Fruit fly (Drosophila melanogaster) whole organism, embryonic: ENCODE results near the gene CG33307.
A peak's percentile ranks its signal among the peaks of the same experiment; 100 is the strongest.

Experiments
- Asciz ChIP-seq: fragments of 200-800 bp; sonication (Bioruptor generic); optimal IDR thresholded peaks from 2 replicates; lab custom pipeline; 2017; ENCODE audit warnings: missing biosample characterization, mild to moderate bottlenecking, missing genetic modification characterization, missing genetic modification reagents
- Awh ChIP-seq: fragments of 200-800 bp; sonication (Bioruptor generic); IDR thresholded peaks from 2 replicates; pipeline ENCODE4, ENCODE4 v1.3.6; 2022; ENCODE audit warnings: missing biosample characterization, missing genetic modification characterization
- CG10209 ChIP-seq: fragments of 200-800 bp; sonication (Bioruptor generic); optimal IDR thresholded peaks from 3 replicates; lab custom pipeline; 2017; ENCODE audit warnings: missing biosample characterization, mild to moderate bottlenecking, missing genetic modification characterization, missing genetic modification reagents
- CG10321 ChIP-seq: fragments of 200-800 bp; sonication (Bioruptor generic); IDR thresholded peaks from 2 replicates; pipeline ENCODE4 v1.3.6; 2022; ENCODE audit warnings: missing biosample characterization, missing genetic modification characterization
- CG10543 ChIP-seq: fragments of 200-800 bp; sonication (Bioruptor generic); optimal IDR thresholded peaks from 3 replicates; lab custom pipeline; 2017; ENCODE audit warnings: missing biosample characterization, mild to moderate bottlenecking, missing genetic modification characterization, moderate library complexity
- CG11504 ChIP-seq: fragments of 200-800 bp; sonication (Bioruptor generic); optimal IDR thresholded peaks from 3 replicates; lab custom pipeline; 2019; ENCODE audit warnings: missing biosample characterization, mild to moderate bottlenecking, missing genetic modification characterization, moderate library complexity
- CG12071 ChIP-seq: fragments of 200-800 bp; sonication (Bioruptor generic); optimal IDR thresholded peaks from 3 replicates; lab custom pipeline; 2018; ENCODE audit warnings: missing biosample characterization, mild to moderate bottlenecking, missing genetic modification characterization
- CG13296 ChIP-seq: fragments of 200-800 bp; sonication (Bioruptor generic); optimal IDR thresholded peaks from 3 replicates; lab custom pipeline; 2018; ENCODE audit warnings: missing biosample characterization, mild to moderate bottlenecking, missing genetic modification characterization
- CG14441 ChIP-seq: fragments of 200-800 bp; sonication (Bioruptor generic); IDR thresholded peaks from 2 replicates; pipeline ENCODE4 v1.3.6; 2022; ENCODE audit warnings: missing biosample characterization, missing genetic modification characterization
- CG15601 ChIP-seq: fragments of 200-800 bp; sonication (Bioruptor generic); optimal IDR thresholded peaks from 3 replicates; lab custom pipeline; 2019; ENCODE audit warnings: missing biosample characterization, mild to moderate bottlenecking, missing genetic modification characterization, moderate library complexity
- CG1603 ChIP-seq: fragments of 200-800 bp; sonication (Bioruptor generic); optimal IDR thresholded peaks from 2 replicates; lab custom pipeline; 2019; ENCODE audit warnings: missing biosample characterization, mild to moderate bottlenecking, missing genetic modification characterization, moderate library complexity
- CG17359 ChIP-seq: fragments of 200-800 bp; sonication (Bioruptor generic); optimal IDR thresholded peaks from 3 replicates; lab custom pipeline; 2018; ENCODE audit warnings: missing biosample characterization, mild to moderate bottlenecking, missing genetic modification characterization, moderate library complexity
- CG1792 ChIP-seq: fragments of 200-800 bp; sonication (Bioruptor generic); optimal IDR thresholded peaks from 2 replicates; lab custom pipeline; 2016; ENCODE audit warnings: missing biosample characterization, missing genetic modification characterization
- CG18262 ChIP-seq: fragments of 200-800 bp; optimal IDR thresholded peaks from 3 replicates; lab custom pipeline; 2019; ENCODE audit warnings: missing biosample characterization, mild to moderate bottlenecking, missing genetic modification characterization, moderate library complexity
- CG18476 ChIP-seq: fragments of 200-800 bp; sonication (Bioruptor generic); optimal IDR thresholded peaks from 2 replicates; lab custom pipeline; 2016; ENCODE audit warnings: missing biosample characterization, mild to moderate bottlenecking, missing genetic modification characterization
- CG2678 ChIP-seq: fragments of 200-800 bp; sonication (Bioruptor generic); optimal IDR thresholded peaks from 3 replicates; lab custom pipeline; 2019; ENCODE audit warnings: missing biosample characterization, mild to moderate bottlenecking, missing genetic modification characterization, moderate library complexity
- CG3281 ChIP-seq: fragments of 200-800 bp; sonication (Bioruptor generic); optimal IDR thresholded peaks from 3 replicates; lab custom pipeline; 2017; ENCODE audit warnings: missing biosample characterization, mild to moderate bottlenecking, missing genetic modification characterization
- CG4360 ChIP-seq: fragments of 200-800 bp; sonication (Bioruptor generic); IDR thresholded peaks from 2 replicates; pipeline ENCODE4 v1.3.6; 2022; ENCODE audit warnings: missing biosample characterization, missing genetic modification characterization
- CG7839 ChIP-seq: fragments of 200-800 bp; sonication (Bioruptor generic); optimal IDR thresholded peaks from 3 replicates; lab custom pipeline; 2018; ENCODE audit warnings: missing biosample characterization, mild to moderate bottlenecking, missing genetic modification characterization, moderate library complexity
- D19A ChIP-seq: fragments of 200-800 bp; optimal IDR thresholded peaks from 3 replicates; lab custom pipeline; 2019; ENCODE audit warnings: missing biosample characterization, mild to moderate bottlenecking, missing genetic modification characterization, moderate library complexity
- Dbx ChIP-seq: fragments of 200-800 bp; sonication (Bioruptor generic); IDR thresholded peaks from 3 replicates; pipeline ENCODE4 v1.3.6; 2022; ENCODE audit warnings: missing biosample characterization, missing genetic modification characterization
- Hmr ChIP-seq: fragments of 200-800 bp; sonication (Bioruptor generic); optimal IDR thresholded peaks from 3 replicates; lab custom pipeline; 2017; ENCODE audit warnings: mild to moderate bottlenecking, missing biosample characterization, missing genetic modification reagents, missing genetic modification characterization
- NK7.1 ChIP-seq: fragments of 200-800 bp; sonication (Bioruptor generic); optimal IDR thresholded peaks from 3 replicates; lab custom pipeline; 2016; ENCODE audit warnings: missing biosample characterization, missing genetic modification characterization
- Nf-YB ChIP-seq: fragments of 200-800 bp; sonication (Bioruptor generic); optimal IDR thresholded peaks from 3 replicates; lab custom pipeline; 2019; ENCODE audit warnings: missing biosample characterization, mild to moderate bottlenecking, missing genetic modification characterization, moderate library complexity
- PHDP ChIP-seq: fragments of 200-800 bp; sonication (Bioruptor generic); optimal IDR thresholded peaks from 3 replicates; lab custom pipeline; 2018; ENCODE audit warnings: missing biosample characterization, mild to moderate bottlenecking, missing genetic modification characterization, moderate library complexity
- Rfx ChIP-seq: fragments of 200-800 bp; sonication (Bioruptor generic); IDR thresholded peaks from 2 replicates; pipeline ENCODE4 v1.3.6; 2022; ENCODE audit warnings: missing biosample characterization, missing genetic modification characterization
- Xbp1 ChIP-seq: fragments of 200-800 bp; sonication (Bioruptor generic); optimal IDR thresholded peaks from 3 replicates; lab custom pipeline; 2016; ENCODE audit warnings: missing biosample characterization, mild to moderate bottlenecking, missing genetic modification characterization
- ci ChIP-seq: fragments of 200-800 bp; sonication (Bioruptor generic); IDR thresholded peaks from 3 replicates; pipeline ENCODE4 v1.3.6; 2022; ENCODE audit warnings: missing biosample characterization, missing genetic modification characterization
- dysf ChIP-seq: fragments of 200-800 bp; sonication (Bioruptor generic); IDR thresholded peaks from 3 replicates; pipeline ENCODE4 v1.3.6; 2022; ENCODE audit warnings: missing biosample characterization, missing genetic modification characterization
- emc ChIP-seq: fragments of 200-800 bp; sonication (Bioruptor generic); optimal IDR thresholded peaks from 2 replicates; lab custom pipeline; 2016; ENCODE audit warnings: missing biosample characterization, missing genetic modification characterization
- ems ChIP-seq: fragments of 200-800 bp; sonication (Bioruptor generic); optimal IDR thresholded peaks from 3 replicates; lab custom pipeline; 2016; ENCODE audit warnings: missing biosample characterization, missing genetic modification characterization
- fd102C ChIP-seq: fragments of 200-800 bp; sonication (Bioruptor generic); optimal IDR thresholded peaks from 2 replicates; lab custom pipeline; 2018; ENCODE audit warnings: missing biosample characterization, mild to moderate bottlenecking, missing genetic modification characterization, moderate library complexity
- gce ChIP-seq: fragments of 200-800 bp; sonication (Bioruptor generic); IDR thresholded peaks from 3 replicates; pipeline ENCODE4 v1.3.6; 2022; ENCODE audit warnings: missing biosample characterization, missing genetic modification characterization
- grau ChIP-seq: fragments of 200-800 bp; optimal IDR thresholded peaks from 3 replicates; lab custom pipeline; 2019; ENCODE audit warnings: missing biosample characterization, mild to moderate bottlenecking, missing genetic modification characterization, moderate library complexity
- jigr1 ChIP-seq: fragments of 200-800 bp; sonication (Bioruptor generic); IDR thresholded peaks from 3 replicates; pipeline ENCODE4 v1.3.6; 2022; ENCODE audit warnings: missing biosample characterization, missing genetic modification characterization
- mam ChIP-seq: fragments of 200-800 bp; sonication (Bioruptor generic); optimal IDR thresholded peaks from 3 replicates; lab custom pipeline; 2016; ENCODE audit warnings: missing biosample characterization, missing genetic modification characterization
- org-1 ChIP-seq: fragments of 200-800 bp; sonication (Bioruptor generic); optimal IDR thresholded peaks from 2 replicates; lab custom pipeline; 2017; ENCODE audit warnings: missing biosample characterization, missing genetic modification characterization
- otp ChIP-seq: fragments of 200-800 bp; sonication (Bioruptor generic); IDR thresholded peaks from 3 replicates; pipeline ENCODE4, ENCODE4 v1.3.6; 2022; ENCODE audit warnings: missing biosample characterization, missing genetic modification characterization
- psq ChIP-seq: fragments of 200-800 bp; sonication (Bioruptor generic); optimal IDR thresholded peaks from 2 replicates; lab custom pipeline; 2017; ENCODE audit warnings: missing biosample characterization, missing genetic modification characterization
- row ChIP-seq: fragments of 200-800 bp; sonication (Bioruptor generic); IDR thresholded peaks from 3 replicates; pipeline ENCODE4 v1.3.6; 2022; ENCODE audit warnings: missing biosample characterization, missing genetic modification characterization
- salm ChIP-seq: fragments of 200-800 bp; sonication (Bioruptor generic); optimal IDR thresholded peaks from 2 replicates; lab custom pipeline; 2018; ENCODE audit warnings: missing biosample characterization, mild to moderate bottlenecking, missing genetic modification characterization
- sc ChIP-seq, 3 experiments: fragments of >200 bp in 2 of 3; fragments of 200-800 bp in 1 of 3; sonication (Bioruptor generic) in 1 of 3; optimal IDR thresholded peaks; 2 replicates in 2 of 3; 3 replicates in 1 of 3; lab custom pipeline; 2017; ENCODE audit warnings: mild to moderate bottlenecking in 1 of 3, missing biosample characterization in 1 of 3, missing genetic modification characterization in 1 of 3, missing genetic modification reagents in 1 of 3
- scrt ChIP-seq: fragments of 200-800 bp; sonication (Bioruptor generic); optimal IDR thresholded peaks from 2 replicates; lab custom pipeline; 2018; ENCODE audit warnings: missing biosample characterization, mild to moderate bottlenecking, missing genetic modification characterization, moderate library complexity
- slbo ChIP-seq: fragments of 200-800 bp; sonication (Bioruptor generic); IDR thresholded peaks from 2 replicates; pipeline ENCODE4 v1.3.6; 2022; ENCODE audit warnings: missing biosample characterization, missing genetic modification characterization
- stc ChIP-seq: fragments of 200-800 bp; sonication (Bioruptor generic); IDR thresholded peaks from 2 replicates; pipeline ENCODE4 v1.3.6; 2022; ENCODE audit warnings: missing biosample characterization, missing genetic modification characterization
- stwl ChIP-seq: fragments of 200-800 bp; sonication (Bioruptor generic); optimal IDR thresholded peaks from 3 replicates; lab custom pipeline; 2018; ENCODE audit warnings: missing biosample characterization, mild to moderate bottlenecking, missing genetic modification characterization, moderate library complexity
- unc-4 ChIP-seq: fragments of 200-800 bp; sonication (Bioruptor generic); IDR thresholded peaks from 2 replicates; pipeline ENCODE4 v1.3.6; 2022; ENCODE audit warnings: missing biosample characterization, missing genetic modification characterization; ENCODE audit not compliant: partially characterized antibody
- vnd ChIP-seq: fragments of 200-800 bp; sonication (Bioruptor generic); IDR thresholded peaks from 3 replicates; pipeline ENCODE4 v1.3.6; 2022; ENCODE audit warnings: missing biosample characterization, missing genetic modification characterization; ENCODE audit not compliant: partially characterized antibody

Gene CG33307

dm6 chr2L:13838647-13839390, 2.5 kb downstream of the CG33307 start (continued):
- TF ChIP-seq otp (GFP tag; lab: Robert Waterston, UW) (peak; percentile 5; the same call in 1 of the 3 replicates), grau (tag; lab: Kevin White, UChicago) (peak; percentile 40), D19A (tag; lab: Kevin White, UChicago) (peak; percentile 80), scrt (GFP tag; lab: Kevin White, UChicago) (peak; percentile 17), ci (0 out of 3 replicates have a peak, but pooled peaks have one; percentile 24), dysf (GFP tag; lab: Robert Waterston, UW) (peak; percentile 57; the same call in 1 of the 3 replicates), org-1 (GFP tag; lab: Kevin White, UChicago) (no peak), NK7.1 (GFP tag; lab: Kevin White, UChicago) (peak; percentile 4), Nf-YB (GFP tag; lab: Kevin White, UChicago) (no peak), CG14441 (peak; percentile 19; the same call in 1 of the 2 replicates), stwl (tag; lab: Kevin White, UChicago) (no peak), Awh (GFP tag; lab: Robert Waterston, UW) (peak; percentile 68; the same call in 1 of the 2 replicates), CG12071 (peak; percentile 5), psq (GFP tag; lab: Kevin White, UChicago) (no peak), CG18476 (GFP tag; lab: Kevin White, UChicago) (peak; percentile 16), vnd (no peak), gce (0 out of 3 replicates have a peak, but pooled peaks have one; percentile 15), CG4360 (GFP tag; lab: Robert Waterston, UW) (peak; percentile 78), Asciz (GFP tag; lab: Kevin White, UChicago) (peak; percentile 4), CG7839 (tag; lab: Kevin White, UChicago) (peak; percentile 22), CG17359 (tag; lab: Kevin White, UChicago) (peak; percentile 33), Rfx (peak; percentile 36), CG1792 (GFP tag; lab: Kevin White, UChicago) (peak; percentile 5), ems (GFP tag; lab: Kevin White, UChicago) (peak; percentile 13), CG1603 (tag; lab: Kevin White, UChicago) (peak; percentile 43), CG15601 (peak; percentile 9), sc (optimal IDR thresholded peaks at IDR 0.05; lab: Kevin White, UChicago) (no peak), sc (GFP tag; optimal IDR thresholded peaks at IDR 0.05; lab: Kevin White, UChicago) (peak; percentile 16), salm (tag; lab: Kevin White, UChicago) (peak; percentile 22), CG10321 (GFP tag; lab: Robert Waterston, UW) (no peak), Hmr (peak; percentile 18), row (peak; percentile 53), CG11504 (tag; lab: Kevin White, UChicago) (peak; percentile 39), emc (GFP tag; lab: Kevin White, UChicago) (no peak), jigr1 (no peak), CG2678 (tag; lab: Kevin White, UChicago) (peak; percentile 66), CG10209 (GFP tag; lab: Kevin White, UChicago) (peak; percentile 16), mam (peak; percentile 35), fd102C (GFP tag; lab: Kevin White, UChicago) (peak; percentile 46), stc (GFP tag; lab: Robert Waterston, UW) (0 out of 2 replicates have a peak, but pooled peaks have one; percentile 18), slbo (GFP tag; lab: Robert Waterston, UW) (peak; percentile 32; the same call in 1 of the 2 replicates), PHDP (tag; lab: Kevin White, UChicago) (peak; percentile 54), CG18262 (peak; percentile 38), CG3281 (peak; percentile 25), CG10543 (GFP tag; lab: Kevin White, UChicago) (peak; percentile 0), unc-4 (GFP tag; lab: Robert Waterston, UW) (no peak), CG13296 (GFP tag; lab: Kevin White, UChicago) (peak; percentile 67), Dbx (GFP tag; lab: Robert Waterston, UW) (0 out of 3 replicates have a peak, but pooled peaks have one; percentile 29), Xbp1 (GFP tag; lab: Kevin White, UChicago) (peak; percentile 2)
